Fruit fly (Drosophila melanogaster) whole organism, embryonic: ENCODE results near the gene SkpD.

Experiments used
- Aef1 ChIP-seq: fragments of 200-800 bp; sonication (Bioruptor generic); IDR thresholded peaks from 3 replicates; pipeline ENCODE4 v1.3.6; 2022; ENCODE audit warnings: missing biosample characterization, missing genetic modification characterization
- Asciz ChIP-seq: fragments of 200-800 bp; sonication (Bioruptor generic); optimal IDR thresholded peaks from 2 replicates; lab custom pipeline; 2017; ENCODE audit warnings: missing biosample characterization, mild to moderate bottlenecking, missing genetic modification characterization, missing genetic modification reagents
- Atf-2 ChIP-seq: fragments of 200-800 bp; sonication (Bioruptor generic); optimal IDR thresholded peaks from 2 replicates; lab custom pipeline; 2016; ENCODE audit warnings: missing biosample characterization, missing genetic modification characterization
- B-H1 ChIP-seq: fragments of 200-800 bp; sonication (Bioruptor generic); IDR thresholded peaks from 3 replicates; pipeline ENCODE4 v1.3.6; 2022; ENCODE audit warnings: missing biosample characterization, missing genetic modification characterization
- Blimp-1 ChIP-seq: fragments of 200-800 bp; sonication (Bioruptor generic); optimal IDR thresholded peaks from 3 replicates; lab custom pipeline; 2018; ENCODE audit warnings: missing biosample characterization, missing genetic modification characterization, mild to moderate bottlenecking, moderate library complexity, missing genetic modification reagents
- CG10209 ChIP-seq: fragments of 200-800 bp; sonication (Bioruptor generic); optimal IDR thresholded peaks from 3 replicates; lab custom pipeline; 2017; ENCODE audit warnings: missing biosample characterization, mild to moderate bottlenecking, missing genetic modification characterization, missing genetic modification reagents
- CG10321 ChIP-seq: fragments of 200-800 bp; sonication (Bioruptor generic); IDR thresholded peaks from 2 replicates; pipeline ENCODE4 v1.3.6; 2022; ENCODE audit warnings: missing biosample characterization, missing genetic modification characterization
- CG11085 ChIP-seq: fragments of 200-800 bp; sonication (Bioruptor generic); IDR thresholded peaks from 2 replicates; pipeline ENCODE4 v1.3.6; 2022; ENCODE audit warnings: missing biosample characterization, missing genetic modification characterization
- CG12236 ChIP-seq: fragments of 200-800 bp; sonication (Bioruptor generic); optimal IDR thresholded peaks from 2 replicates; lab custom pipeline; 2016; ENCODE audit warnings: missing biosample characterization, missing genetic modification characterization
- CG12299 ChIP-seq: fragments of 200-800 bp; sonication (Bioruptor generic); optimal IDR thresholded peaks from 2 replicates; lab custom pipeline; 2018; ENCODE audit warnings: missing biosample characterization, mild to moderate bottlenecking, missing genetic modification characterization
- CG13123 ChIP-seq: fragments of 200-800 bp; sonication (Bioruptor generic); optimal IDR thresholded peaks from 2 replicates; lab custom pipeline; 2016; ENCODE audit warnings: missing biosample characterization, missing genetic modification characterization
- CG14014 ChIP-seq: fragments of 200-800 bp; sonication (Bioruptor generic); IDR thresholded peaks from 2 replicates; pipeline ENCODE4 v1.3.6; 2022; ENCODE audit warnings: missing biosample characterization, missing genetic modification characterization
- CG14965 ChIP-seq: fragments of 200-800 bp; sonication (Bioruptor generic); optimal IDR thresholded peaks from 2 replicates; lab custom pipeline; 2016; ENCODE audit warnings: missing biosample characterization, missing genetic modification characterization, borderline replicate concordance
- CG1603 ChIP-seq: fragments of 200-800 bp; sonication (Bioruptor generic); optimal IDR thresholded peaks from 2 replicates; lab custom pipeline; 2019; ENCODE audit warnings: missing biosample characterization, mild to moderate bottlenecking, missing genetic modification characterization, moderate library complexity
- CG16813 ChIP-seq: fragments of 200-800 bp; sonication (Bioruptor generic); IDR thresholded peaks from 3 replicates; pipeline ENCODE4 v1.3.6; 2022; ENCODE audit warnings: missing biosample characterization, missing genetic modification characterization; ENCODE audit not compliant: partially characterized antibody
- CG4730 ChIP-seq: fragments of 200-800 bp; sonication (Bioruptor generic); IDR thresholded peaks from 2 replicates; pipeline ENCODE4 v1.3.6; 2022; ENCODE audit warnings: missing biosample characterization, missing genetic modification characterization
- CG8281 ChIP-seq: fragments of 200-800 bp; sonication (Bioruptor generic); optimal IDR thresholded peaks from 2 replicates; lab custom pipeline; 2018; ENCODE audit warnings: missing biosample characterization, mild to moderate bottlenecking, missing genetic modification characterization, moderate library complexity
- CG8944 ChIP-seq: fragments of 200-800 bp; sonication (Bioruptor generic); optimal IDR thresholded peaks from 3 replicates; lab custom pipeline; 2016; ENCODE audit warnings: missing biosample characterization, missing genetic modification characterization
- Chrac-16 ChIP-seq: fragments of 200-800 bp; sonication (Bioruptor generic); optimal IDR thresholded peaks from 3 replicates; lab custom pipeline; 2016; ENCODE audit warnings: missing biosample characterization, missing genetic modification characterization
- CkIIα-i1 ChIP-seq: fragments of 200-800 bp; sonication (Bioruptor generic); IDR thresholded peaks from 2 replicates; pipeline ENCODE4 v1.3.6; 2022; ENCODE audit warnings: missing biosample characterization, missing genetic modification characterization
- CoRest ChIP-seq: fragments of 200-800 bp; sonication (Bioruptor generic); optimal IDR thresholded peaks from 3 replicates; lab custom pipeline; 2018; ENCODE audit warnings: missing biosample characterization, mild to moderate bottlenecking, missing genetic modification characterization, moderate library complexity
- D19B ChIP-seq: fragments of 200-800 bp; sonication (Bioruptor generic); optimal IDR thresholded peaks from 2 replicates; lab custom pipeline; 2017; ENCODE audit warnings: missing biosample characterization, mild to moderate bottlenecking, missing genetic modification characterization
- Dad ChIP-seq: fragments of 200-800 bp; sonication (Bioruptor generic); optimal IDR thresholded peaks from 3 replicates; lab custom pipeline; 2016; ENCODE audit warnings: missing biosample characterization, missing genetic modification characterization
- Dfd ChIP-seq, 2 experiments: fragments of >200 bp; optimal IDR thresholded peaks; 2 replicates each; lab custom pipeline; 2017; ENCODE audit warnings: missing biosample characterization in 2 of 2, missing genetic modification characterization in 2 of 2
- Drgx ChIP-seq: fragments of 200-800 bp; sonication (Bioruptor generic); IDR thresholded peaks from 2 replicates; pipeline ENCODE4 v1.3.6; 2022; ENCODE audit warnings: missing biosample characterization, missing genetic modification characterization
- E2f1 ChIP-seq: fragments of 200-800 bp; sonication (Bioruptor generic); IDR thresholded peaks from 2 replicates; pipeline ENCODE4 v1.3.6; 2022; ENCODE audit warnings: missing biosample characterization, missing genetic modification characterization
- Fer3 ChIP-seq: fragments of 200-800 bp; sonication (Bioruptor generic); optimal IDR thresholded peaks from 2 replicates; lab custom pipeline; 2018; ENCODE audit warnings: missing biosample characterization, mild to moderate bottlenecking, missing genetic modification characterization, moderate library complexity
- Gug ChIP-seq: fragments of 200-800 bp; sonication (Bioruptor generic); IDR thresholded peaks from 4 replicates; pipeline ENCODE4 v1.3.6; 2022; ENCODE audit warnings: missing biosample characterization, missing genetic modification characterization
- HmgZ ChIP-seq: fragments of 200-800 bp; sonication (Bioruptor generic); optimal IDR thresholded peaks from 2 replicates; lab custom pipeline; 2018; ENCODE audit warnings: missing biosample characterization, mild to moderate bottlenecking, missing genetic modification characterization
- Hmr ChIP-seq: fragments of 200-800 bp; sonication (Bioruptor generic); optimal IDR thresholded peaks from 3 replicates; lab custom pipeline; 2017; ENCODE audit warnings: mild to moderate bottlenecking, missing biosample characterization, missing genetic modification reagents, missing genetic modification characterization
- Opbp ChIP-seq: fragments of 200-800 bp; sonication (Bioruptor generic); IDR thresholded peaks from 3 replicates; pipeline ENCODE4 v1.3.6; 2022; ENCODE audit warnings: missing biosample characterization, missing genetic modification characterization; ENCODE audit not compliant: partially characterized antibody
- Sox102F ChIP-seq: fragments of 200-800 bp; sonication (Bioruptor generic); optimal IDR thresholded peaks from 2 replicates; lab custom pipeline; 2018; ENCODE audit warnings: missing biosample characterization, mild to moderate bottlenecking, missing genetic modification characterization, moderate library complexity
- Xrp1 ChIP-seq: fragments of 200-800 bp; sonication (Bioruptor generic); IDR thresholded peaks from 2 replicates; pipeline ENCODE4 v1.3.6; 2022; ENCODE audit warnings: missing biosample characterization, missing genetic modification characterization
- amos ChIP-seq: fragments of 200-800 bp; sonication (Bioruptor generic); IDR thresholded peaks from 2 replicates; pipeline ENCODE4 v1.3.6; 2022; ENCODE audit warnings: missing biosample characterization, missing genetic modification characterization; ENCODE audit not compliant: partially characterized antibody
- bab2 ChIP-seq: fragments of 200-800 bp; sonication (Bioruptor generic); optimal IDR thresholded peaks from 2 replicates; lab custom pipeline; 2016; ENCODE audit warnings: missing biosample characterization, missing genetic modification characterization
- bcd ChIP-seq: fragments of 200-800 bp; sonication (Bioruptor generic); optimal IDR thresholded peaks from 2 replicates; lab custom pipeline; 2017; ENCODE audit warnings: missing biosample characterization, mild to moderate bottlenecking, missing genetic modification characterization
- croc ChIP-seq: fragments of 200-800 bp; sonication (Bioruptor generic); conservative IDR thresholded peaks from 3 replicates; pipeline ENCODE4 v1.3.6; 2022; ENCODE audit warnings: missing biosample characterization, missing genetic modification characterization
- dimm ChIP-seq: fragments of 200-800 bp; sonication (Bioruptor generic); IDR thresholded peaks from 2 replicates; pipeline ENCODE4 v1.3.6; 2022; ENCODE audit warnings: missing biosample characterization, missing genetic modification characterization
- ftz-f1 ChIP-seq: fragments of 200-800 bp; sonication (Bioruptor generic); optimal IDR thresholded peaks from 2 replicates; lab custom pipeline; 2016; ENCODE audit warnings: missing biosample characterization, missing genetic modification characterization
- knrl ChIP-seq: fragments of 200-800 bp; sonication (Bioruptor generic); IDR thresholded peaks from 3 replicates; pipeline ENCODE4 v1.3.6; 2022; ENCODE audit warnings: missing biosample characterization, missing genetic modification characterization; ENCODE audit not compliant: partially characterized antibody
- prd ChIP-seq, 3 experiments: fragments of >200 bp in 2 of 3; fragments of 200-800 bp in 1 of 3; sonication (Bioruptor generic) in 1 of 3; optimal IDR thresholded peaks in 2 of 3; IDR thresholded peaks in 1 of 3; 2 replicates in 2 of 3; 3 replicates in 1 of 3; pipeline versions ENCODE4 v1.3.6 to Lab custom; 2017 to 2022; ENCODE audit warnings: missing biosample characterization in 1 of 3, missing genetic modification characterization in 1 of 3
- salm ChIP-seq: fragments of 200-800 bp; sonication (Bioruptor generic); optimal IDR thresholded peaks from 2 replicates; lab custom pipeline; 2018; ENCODE audit warnings: missing biosample characterization, mild to moderate bottlenecking, missing genetic modification characterization
- sd ChIP-seq: fragments of 200-800 bp; sonication (Bioruptor generic); optimal IDR thresholded peaks from 3 replicates; lab custom pipeline; 2018; ENCODE audit warnings: missing biosample characterization, mild to moderate bottlenecking, missing genetic modification characterization, moderate library complexity
- sens ChIP-seq: fragments of 200-800 bp; sonication (Bioruptor generic); peaks from one replicate; lab custom pipeline; 2016; ENCODE audit warnings: missing biosample characterization, missing genetic modification characterization
- slou ChIP-seq: fragments of 200-800 bp; sonication (Bioruptor generic); optimal IDR thresholded peaks from 3 replicates; lab custom pipeline; 2016; ENCODE audit warnings: missing biosample characterization, missing genetic modification characterization
- tup ChIP-seq: fragments of 200-800 bp; sonication (Bioruptor generic); optimal IDR thresholded peaks from 2 replicates; lab custom pipeline; 2016; ENCODE audit warnings: missing biosample characterization, mild to moderate bottlenecking, missing genetic modification characterization, moderate library complexity
- wdn ChIP-seq: fragments of 200-800 bp; sonication (Bioruptor generic); IDR thresholded peaks from 2 replicates; pipeline ENCODE4 v1.3.6; 2022; ENCODE audit warnings: missing biosample characterization, missing genetic modification characterization
- wek ChIP-seq: fragments of 200-800 bp; sonication (Bioruptor generic); optimal IDR thresholded peaks from 3 replicates; lab custom pipeline; 2018; ENCODE audit warnings: missing biosample characterization, mild to moderate bottlenecking, missing genetic modification characterization, moderate library complexity
- zen2 ChIP-seq: fragments of 200-800 bp; sonication (Bioruptor generic); IDR thresholded peaks from 3 replicates; pipeline ENCODE4 v1.3.6; 2022; ENCODE audit warnings: missing biosample characterization, missing genetic modification characterization; ENCODE audit not compliant: partially characterized antibody

The SkpD gene

DNA sequence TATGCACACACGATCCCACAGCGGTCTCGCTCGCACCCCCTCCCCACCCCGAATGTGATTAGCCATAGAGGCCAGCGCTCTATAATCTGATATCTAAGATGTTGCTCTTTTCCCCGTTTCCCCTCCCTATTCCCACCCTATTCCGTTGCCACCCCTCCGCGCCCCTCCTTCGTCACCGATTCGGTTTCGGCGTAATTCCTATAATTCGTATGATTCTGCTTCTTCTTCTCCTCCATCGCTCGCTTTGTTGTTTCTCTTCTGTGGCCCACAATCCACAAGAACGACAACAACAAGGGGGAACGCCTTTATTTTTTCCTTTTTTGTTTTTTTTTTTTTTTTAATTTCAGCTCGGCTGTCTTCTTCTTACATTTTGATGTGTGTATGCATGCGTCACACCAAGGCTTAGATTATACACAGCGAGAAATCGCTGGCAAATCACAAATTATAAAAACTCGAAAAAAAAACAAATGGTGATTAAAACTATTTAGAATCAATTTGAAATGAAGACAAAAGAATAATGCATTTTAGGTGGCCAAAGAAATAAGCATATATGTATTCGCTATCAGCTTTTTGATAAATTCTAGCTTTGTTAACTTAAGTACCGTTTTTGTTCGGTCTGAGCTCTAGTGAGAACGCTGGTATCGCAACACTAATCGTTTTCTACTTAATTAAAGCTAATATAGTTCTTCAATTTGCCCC lies 42.6 kb upstream of the SkpD start (continued):
- TF ChIP-seq D19B (GFP tag; lab: Kevin White, UChicago) (no peak), HmgZ (tag; lab: Kevin White, UChicago) (no peak), zen2 (GFP tag; lab: Robert Waterston, UW) (no peak), CG13123 (GFP tag; lab: Kevin White, UChicago) (no peak), Atf-2 (GFP tag; lab: Kevin White, UChicago) (peak; percentile 45), CG16813 (no peak), Dfd (GFP tag; optimal IDR thresholded peaks at IDR 0.05; lab: Kevin White, UChicago) (no peak), CG8944 (GFP tag; lab: Kevin White, UChicago) (peak; percentile 38), CoRest (peak; percentile 39), Drgx (GFP tag; lab: Robert Waterston, UW) (no peak), Xrp1 (GFP tag; lab: Robert Waterston, UW) (peak; percentile 88), CG12299 (tag; lab: Kevin White, UChicago) (no peak), slou (GFP tag; lab: Kevin White, UChicago) (no peak), CG10209 (peak; percentile 30), ftz-f1 (no peak), Aef1 (no peak), Dad (GFP tag; lab: Kevin White, UChicago) (no peak), Chrac-16 (GFP tag; lab: Kevin White, UChicago) (peak; percentile 45), Gug (GFP tag; lab: Robert Waterston, UW) (no peak), E2f1 (GFP tag; lab: Robert Waterston, UW) (no peak), wdn (GFP tag; lab: Robert Waterston, UW) (no peak), prd (optimal IDR thresholded peaks at IDR 0.05; lab: Kevin White, UChicago) (no peak), prd (GFP tag; IDR thresholded peaks at IDR 0.05; lab: Robert Waterston, UW) (peak; percentile 61; the same call in 2 of the 3 replicates), CG4730 (GFP tag; lab: Robert Waterston, UW) (no peak), CG10321 (GFP tag; lab: Robert Waterston, UW) (no peak), Asciz (GFP tag; lab: Kevin White, UChicago) (peak; percentile 5), Hmr (GFP tag; lab: Kevin White, UChicago) (no peak), sens (GFP tag; lab: Kevin White, UChicago) (peak; percentile 94), dimm (GFP tag; lab: Robert Waterston, UW) (no peak), wek (no peak), Opbp (GFP tag; lab: Robert Waterston, UW) (no peak), Sox102F (GFP tag; lab: Kevin White, UChicago) (peak; percentile 21), knrl (GFP tag; lab: Robert Waterston, UW) (no peak), Blimp-1 (GFP tag; lab: Kevin White, UChicago) (peak; percentile 46), B-H1 (GFP tag; lab: Robert Waterston, UW) (no peak), tup (no peak), bab2 (GFP tag; lab: Kevin White, UChicago) (peak; percentile 40), croc (0 out of 3 replicates have a peak, but pooled peaks have one; percentile 23), CG11085 (GFP tag; lab: Robert Waterston, UW) (no peak), Fer3 (peak; percentile 25), bcd (GFP tag; lab: Kevin White, UChicago) (peak; percentile 13), amos (GFP tag; lab: Robert Waterston, UW) (no peak), CkIIα-i1 (GFP tag; lab: Robert Waterston, UW) (no peak), CG12236 (peak; percentile 53), sd (tag; lab: Kevin White, UChicago) (no peak), CG14965 (GFP tag; lab: Kevin White, UChicago) (no peak), salm (tag; lab: Kevin White, UChicago) (no peak), CG1603 (peak; percentile 37), CG8281 (tag; lab: Kevin White, UChicago) (no peak), CG14014 (no peak)
